Fruit fly (Drosophila melanogaster): ENCODE data around the gene CG16717.

DNA sequence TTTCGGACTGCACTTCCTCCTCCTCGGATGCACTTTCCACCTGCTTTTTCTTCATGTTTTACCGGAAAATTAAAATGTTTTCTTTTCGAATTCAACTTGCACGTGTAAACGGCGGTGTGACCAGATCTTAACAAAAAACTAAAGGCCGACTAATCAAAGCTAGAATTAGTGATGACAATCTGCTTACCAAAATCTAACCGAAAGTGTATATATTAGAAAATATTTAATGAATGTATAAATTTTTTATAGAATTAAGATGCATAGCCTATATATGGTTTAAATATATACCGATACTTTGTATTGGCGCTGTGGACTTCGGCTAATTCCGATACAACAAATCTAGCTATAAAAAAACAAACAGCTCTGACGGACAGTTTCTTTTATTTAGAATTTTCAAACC lies 39.9 kb downstream of the CG16717 start, which contains the start of the genes CG18178 and CG14174:
- TF ChIP-seq CTCF (optimal IDR thresholded peaks at IDR 0.05) (no peak), CG8478 (optimal IDR thresholded peaks at IDR 0.05) (no peak)

Data from S2 (cell line).